Fruit fly (Drosophila melanogaster): ENCODE measurements around the gene CG42354.

The CG42354 gene

DNA sequence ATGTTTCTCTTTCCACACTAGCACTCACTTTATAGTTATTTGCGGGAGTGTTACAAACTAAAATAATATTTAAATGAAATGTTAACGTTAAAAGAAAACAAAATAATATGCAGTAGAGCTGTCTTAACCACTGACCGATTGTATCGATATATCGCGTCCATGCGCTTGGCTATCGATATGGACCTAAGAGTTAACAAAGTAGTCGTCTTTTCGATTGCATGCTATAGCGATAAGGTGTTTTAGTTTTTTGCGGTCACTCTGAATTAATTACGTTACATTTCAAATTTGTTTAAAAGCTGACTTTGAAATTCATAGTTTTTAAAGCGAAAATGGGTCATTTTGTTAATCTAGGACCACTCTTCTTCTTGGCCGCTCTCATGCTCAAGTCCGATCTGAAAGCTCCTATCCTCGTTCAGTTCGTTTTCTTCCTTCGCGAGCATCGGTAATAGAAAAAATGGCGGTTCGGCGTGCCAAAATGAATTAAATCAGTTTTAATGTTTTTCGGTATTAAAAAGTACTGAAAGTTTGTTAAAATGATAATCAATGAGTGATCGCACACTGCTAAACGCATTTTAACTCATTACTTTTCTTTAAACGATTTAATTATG is 31.3 kb downstream of the CG42354 start, which contains the start of gene Nipsnap (continued):
- TF ChIP-seq CG7556 (GFP tag; optimal IDR thresholded peaks at IDR 0.05) (no peak), MTF-1 (GFP tag; optimal IDR thresholded peaks at IDR 0.05; ENCODE audit: borderline replicate concordance) (no peak), sd (tag; optimal IDR thresholded peaks at IDR 0.05) (no peak), CG4282 (GFP tag; optimal IDR thresholded peaks at IDR 0.05) (no peak), CG43689 (GFP tag; IDR thresholded peaks at IDR 0.05) (no peak), pho (GFP tag; optimal IDR thresholded peaks at IDR 0.05) (no peak), dimm (GFP tag; IDR thresholded peaks at IDR 0.05) (no peak), usp (GFP tag; optimal IDR thresholded peaks at IDR 0.05) (no peak), CG10267 (tag; optimal IDR thresholded peaks at IDR 0.05) (peak; percentile 53), HLH4C (GFP tag; IDR thresholded peaks at IDR 0.05; ENCODE audit: partially characterized antibody) (peak; percentile 98), dpn (GFP tag; optimal IDR thresholded peaks at IDR 0.05) (no peak), CG17912 (GFP tag; optimal IDR thresholded peaks at IDR 0.05) (no peak), sug (tag; optimal IDR thresholded peaks at IDR 0.05) (peak; percentile 8), bsh (GFP tag; optimal IDR thresholded peaks at IDR 0.05) (no peak), bbx (GFP tag; IDR thresholded peaks at IDR 0.05; ENCODE audit: partially characterized antibody) (peak; percentile 98), CG12219 (GFP tag; optimal IDR thresholded peaks at IDR 0.05) (no peak), CG7745 (tag; optimal IDR thresholded peaks at IDR 0.05) (no peak), CG17612 (GFP tag; IDR thresholded peaks at IDR 0.05) (no peak), chif (GFP tag; optimal IDR thresholded peaks at IDR 0.05) (no peak), grau (tag; optimal IDR thresholded peaks at IDR 0.05) (no peak), CG11247 (GFP tag; IDR thresholded peaks at IDR 0.05) (no peak), oc (tag; optimal IDR thresholded peaks at IDR 0.05) (no peak), CG6765 (GFP tag; optimal IDR thresholded peaks at IDR 0.05) (no peak), CG14014 (GFP tag; IDR thresholded peaks at IDR 0.05) (no peak), Six4 (GFP tag; optimal IDR thresholded peaks at IDR 0.05) (no peak), vnd (GFP tag; IDR thresholded peaks at IDR 0.05; ENCODE audit: partially characterized antibody) (peak; percentile 97), HmgD (GFP tag; optimal IDR thresholded peaks at IDR 0.05) (no peak), CG30431 (GFP tag; optimal IDR thresholded peaks at IDR 0.05) (no peak), CG14860 (GFP tag; IDR thresholded peaks at IDR 0.05; ENCODE audit: partially characterized antibody) (peak; percentile 98), CG6791 (GFP tag; IDR thresholded peaks at IDR 0.05; ENCODE audit: partially characterized antibody) (peak; percentile 99), MBD-R2 (GFP tag; IDR thresholded peaks at IDR 0.05) (peak; percentile 51), Deaf1 (tag; optimal IDR thresholded peaks at IDR 0.05) (no peak), BEAF-32 (GFP tag; optimal IDR thresholded peaks at IDR 0.05) (peak; percentile 95), salm (tag; optimal IDR thresholded peaks at IDR 0.05) (no peak), CG13123 (GFP tag; optimal IDR thresholded peaks at IDR 0.05) (peak; percentile 4), CG2116 (GFP tag; optimal IDR thresholded peaks at IDR 0.05) (peak; percentile 89), ERR (GFP tag; optimal IDR thresholded peaks at IDR 0.05) (no peak), Dip2 (GFP tag; IDR thresholded peaks at IDR 0.05) (no peak), Xbp1 (GFP tag; optimal IDR thresholded peaks at IDR 0.05) (no peak), E2f2 (GFP tag; IDR thresholded peaks at IDR 0.05) (peak; percentile 60), slp2 (GFP tag; optimal IDR thresholded peaks at IDR 0.05) (no peak), cas (GFP tag; IDR thresholded peaks at IDR 0.05) (no peak), Ssrp (tag; optimal IDR thresholded peaks at IDR 0.05) (no peak), vfl (GFP tag; optimal IDR thresholded peaks at IDR 0.05) (no peak), toy (GFP tag; IDR thresholded peaks at IDR 0.05) (no peak), CG11560 (tag; IDR thresholded peaks at IDR 0.05) (peak; percentile 88; the same call in 1 of the 3 replicates), knrl (GFP tag; IDR thresholded peaks at IDR 0.05; ENCODE audit: partially characterized antibody) (peak; percentile 95), br (optimal IDR thresholded peaks at IDR 0.05) (no peak), CG6689 (GFP tag; IDR thresholded peaks at IDR 0.05) (no peak), Myb (GFP tag; optimal IDR thresholded peaks at IDR 0.05) (peak; percentile 97), ac (GFP tag; optimal IDR thresholded peaks at IDR 0.05) (no peak)
